Fruit fly (Drosophila melanogaster) whole organism, embryonic: ENCODE results near the gene CG42728.
A peak's percentile ranks its signal among the peaks of the same experiment; 100 is the strongest.

Source experiments
- CG10321 ChIP-seq: fragments of 200-800 bp; sonication (Bioruptor generic); IDR thresholded peaks from 2 replicates; pipeline ENCODE4 v1.3.6; 2022; ENCODE audit warnings: missing biosample characterization, missing genetic modification characterization
- CG10462 ChIP-seq: fragments of 200-800 bp; sonication (Bioruptor generic); optimal IDR thresholded peaks from 2 replicates; lab custom pipeline; 2016; ENCODE audit warnings: missing biosample characterization, missing genetic modification characterization
- CG11504 ChIP-seq: fragments of 200-800 bp; sonication (Bioruptor generic); optimal IDR thresholded peaks from 3 replicates; lab custom pipeline; 2019; ENCODE audit warnings: missing biosample characterization, mild to moderate bottlenecking, missing genetic modification characterization, moderate library complexity
- CG11560 ChIP-seq: fragments of 200-800 bp; sonication (Bioruptor generic); IDR thresholded peaks from 3 replicates; pipeline ENCODE4 v1.3.6; 2022; ENCODE audit warnings: missing biosample characterization, missing genetic modification characterization
- CG12155 ChIP-seq: fragments of 200-800 bp; sonication (Bioruptor generic); optimal IDR thresholded peaks from 3 replicates; lab custom pipeline; 2016; ENCODE audit warnings: missing biosample characterization, missing genetic modification characterization
- CG14014 ChIP-seq: fragments of 200-800 bp; sonication (Bioruptor generic); IDR thresholded peaks from 2 replicates; pipeline ENCODE4 v1.3.6; 2022; ENCODE audit warnings: missing biosample characterization, missing genetic modification characterization
- CG15601 ChIP-seq: fragments of 200-800 bp; sonication (Bioruptor generic); optimal IDR thresholded peaks from 3 replicates; lab custom pipeline; 2019; ENCODE audit warnings: missing biosample characterization, mild to moderate bottlenecking, missing genetic modification characterization, moderate library complexity
- CG16813 ChIP-seq: fragments of 200-800 bp; sonication (Bioruptor generic); IDR thresholded peaks from 3 replicates; pipeline ENCODE4 v1.3.6; 2022; ENCODE audit warnings: missing biosample characterization, missing genetic modification characterization; ENCODE audit not compliant: partially characterized antibody
- CG17802 ChIP-seq: fragments of 200-800 bp; sonication (Bioruptor generic); optimal IDR thresholded peaks from 2 replicates; lab custom pipeline; 2018; ENCODE audit warnings: missing biosample characterization, mild to moderate bottlenecking, missing genetic modification characterization, moderate library complexity
- CG1792 ChIP-seq: fragments of 200-800 bp; sonication (Bioruptor generic); optimal IDR thresholded peaks from 2 replicates; lab custom pipeline; 2016; ENCODE audit warnings: missing biosample characterization, missing genetic modification characterization
- CG2202 ChIP-seq: fragments of 200-800 bp; sonication (Bioruptor generic); optimal IDR thresholded peaks from 2 replicates; lab custom pipeline; 2018; ENCODE audit warnings: missing biosample characterization, mild to moderate bottlenecking, missing genetic modification characterization
- CG30403 ChIP-seq: fragments of 200-800 bp; sonication (Bioruptor generic); optimal IDR thresholded peaks from 3 replicates; lab custom pipeline; 2016; ENCODE audit warnings: missing biosample characterization, missing genetic modification characterization
- CG3281 ChIP-seq: fragments of 200-800 bp; sonication (Bioruptor generic); optimal IDR thresholded peaks from 3 replicates; lab custom pipeline; 2017; ENCODE audit warnings: missing biosample characterization, mild to moderate bottlenecking, missing genetic modification characterization
- CG3407 ChIP-seq: fragments of 200-800 bp; sonication (Bioruptor generic); optimal IDR thresholded peaks from 2 replicates; lab custom pipeline; 2018; ENCODE audit warnings: missing biosample characterization, mild to moderate bottlenecking, missing genetic modification characterization
- CG3726 ChIP-seq: fragments of 200-800 bp; sonication (Bioruptor generic); IDR thresholded peaks from 3 replicates; pipeline ENCODE4, ENCODE4 v1.3.6; 2022; ENCODE audit warnings: missing biosample characterization, missing genetic modification characterization
- CG4360 ChIP-seq: fragments of 200-800 bp; sonication (Bioruptor generic); IDR thresholded peaks from 2 replicates; pipeline ENCODE4 v1.3.6; 2022; ENCODE audit warnings: missing biosample characterization, missing genetic modification characterization
- CG6654 ChIP-seq: fragments of 200-800 bp; sonication (Bioruptor generic); optimal IDR thresholded peaks from 2 replicates; lab custom pipeline; 2017; ENCODE audit warnings: missing biosample characterization, mild to moderate bottlenecking, missing genetic modification characterization
- CG8359 ChIP-seq: fragments of 200-800 bp; sonication (Bioruptor generic); optimal IDR thresholded peaks from 2 replicates; lab custom pipeline; 2017; ENCODE audit warnings: missing biosample characterization, mild to moderate bottlenecking, missing genetic modification characterization, borderline replicate concordance
- CG9817 ChIP-seq: fragments of 200-800 bp; sonication (Bioruptor generic); optimal IDR thresholded peaks from 2 replicates; lab custom pipeline; 2018; ENCODE audit warnings: missing biosample characterization, mild to moderate bottlenecking, missing genetic modification characterization, moderate library complexity
- CrebB ChIP-seq: fragments of 200-800 bp; sonication (Bioruptor generic); optimal IDR thresholded peaks from 3 replicates; lab custom pipeline; 2018; ENCODE audit warnings: missing biosample characterization, mild to moderate bottlenecking, missing genetic modification characterization
- Dek ChIP-seq: fragments of 200-800 bp; sonication (Bioruptor generic); optimal IDR thresholded peaks from 3 replicates; lab custom pipeline; 2019; ENCODE audit warnings: missing biosample characterization, mild to moderate bottlenecking, missing genetic modification characterization, moderate library complexity
- Elba2 ChIP-seq: fragments of 200-800 bp; sonication (Bioruptor generic); optimal IDR thresholded peaks from 3 replicates; lab custom pipeline; 2016; ENCODE audit warnings: missing biosample characterization, missing genetic modification characterization
- HmgZ ChIP-seq: fragments of 200-800 bp; sonication (Bioruptor generic); optimal IDR thresholded peaks from 2 replicates; lab custom pipeline; 2018; ENCODE audit warnings: missing biosample characterization, mild to moderate bottlenecking, missing genetic modification characterization
- Jarid2 ChIP-seq: fragments of 200-800 bp; sonication (Bioruptor generic); optimal IDR thresholded peaks from 3 replicates; lab custom pipeline; 2017; ENCODE audit warnings: mild to moderate bottlenecking, missing biosample characterization, missing genetic modification reagents, missing genetic modification characterization
- MTF-1 ChIP-seq: fragments of 200-800 bp; sonication (Bioruptor generic); optimal IDR thresholded peaks from 2 replicates; lab custom pipeline; 2018; ENCODE audit warnings: missing biosample characterization, mild to moderate bottlenecking, missing genetic modification characterization, borderline replicate concordance
- Pdp1 ChIP-seq, 2 experiments: fragments of 200-800 bp; sonication (Bioruptor generic); optimal IDR thresholded peaks; 3 replicates each; lab custom pipeline; 2016; ENCODE audit warnings: missing biosample characterization in 2 of 2, missing genetic modification characterization in 2 of 2, mild to moderate bottlenecking in 1 of 2, moderate library complexity in 1 of 2
- Scr ChIP-seq: fragments of 200-800 bp; sonication (Bioruptor generic); IDR thresholded peaks from 2 replicates; pipeline ENCODE4 v1.3.6; 2022; ENCODE audit warnings: missing biosample characterization, missing genetic modification characterization; ENCODE audit not compliant: partially characterized antibody
- Side ChIP-seq: fragments of 200-800 bp; sonication (Bioruptor generic); optimal IDR thresholded peaks from 2 replicates; lab custom pipeline; 2016; ENCODE audit warnings: missing biosample characterization, missing genetic modification characterization
- Sox102F ChIP-seq: fragments of 200-800 bp; sonication (Bioruptor generic); optimal IDR thresholded peaks from 2 replicates; lab custom pipeline; 2018; ENCODE audit warnings: missing biosample characterization, mild to moderate bottlenecking, missing genetic modification characterization, moderate library complexity
- Spps ChIP-seq: fragments of 200-800 bp; sonication (Bioruptor generic); optimal IDR thresholded peaks from 2 replicates; lab custom pipeline; 2018; ENCODE audit warnings: missing biosample characterization, mild to moderate bottlenecking, missing genetic modification characterization
- ac ChIP-seq: fragments of 200-800 bp; sonication (Bioruptor generic); optimal IDR thresholded peaks from 3 replicates; lab custom pipeline; 2017; ENCODE audit warnings: missing biosample characterization, mild to moderate bottlenecking, missing genetic modification characterization
- cas ChIP-seq: fragments of 200-800 bp; sonication (Bioruptor generic); IDR thresholded peaks from 2 replicates; pipeline ENCODE4 v1.3.6; 2022; ENCODE audit warnings: missing biosample characterization, missing genetic modification characterization
- chn ChIP-seq: fragments of 200-800 bp; sonication (Bioruptor generic); optimal IDR thresholded peaks from 2 replicates; lab custom pipeline; 2016; ENCODE audit warnings: missing biosample characterization, missing genetic modification characterization
- crc ChIP-seq: fragments of 200-800 bp; sonication (Bioruptor generic); optimal IDR thresholded peaks from 2 replicates; lab custom pipeline; 2016; ENCODE audit warnings: missing biosample characterization, missing genetic modification characterization
- dan ChIP-seq: fragments of 200-800 bp; sonication (Bioruptor generic); IDR thresholded peaks from 2 replicates; pipeline ENCODE4 v1.3.6; 2022; ENCODE audit warnings: missing biosample characterization, missing genetic modification characterization
- dmrt99B ChIP-seq: fragments of 200-800 bp; sonication (Bioruptor generic); optimal IDR thresholded peaks from 2 replicates; lab custom pipeline; 2018; ENCODE audit warnings: missing biosample characterization, mild to moderate bottlenecking, missing genetic modification characterization, moderate library complexity
- en ChIP-seq: fragments of 200-800 bp; sonication (Bioruptor generic); optimal IDR thresholded peaks from 2 replicates; lab custom pipeline; 2016; ENCODE audit warnings: missing biosample characterization, missing genetic modification characterization
- grau ChIP-seq: fragments of 200-800 bp; optimal IDR thresholded peaks from 3 replicates; lab custom pipeline; 2019; ENCODE audit warnings: missing biosample characterization, mild to moderate bottlenecking, missing genetic modification characterization, moderate library complexity
- hb ChIP-seq: fragments of 200-800 bp; sonication (Bioruptor generic); IDR thresholded peaks from 3 replicates; pipeline ENCODE4 v1.3.6; 2022; ENCODE audit warnings: missing biosample characterization, missing genetic modification characterization; ENCODE audit not compliant: partially characterized antibody
- jigr1 ChIP-seq: fragments of 200-800 bp; sonication (Bioruptor generic); IDR thresholded peaks from 3 replicates; pipeline ENCODE4 v1.3.6; 2022; ENCODE audit warnings: missing biosample characterization, missing genetic modification characterization
- lilli ChIP-seq: fragments of 200-800 bp; sonication (Bioruptor generic); optimal IDR thresholded peaks from 3 replicates; lab custom pipeline; 2016; ENCODE audit warnings: missing biosample characterization, missing genetic modification characterization
- pb ChIP-seq: fragments of 200-800 bp; sonication (Bioruptor generic); optimal IDR thresholded peaks from 3 replicates; lab custom pipeline; 2016; ENCODE audit warnings: missing biosample characterization, missing genetic modification characterization
- pita ChIP-seq: fragments of 200-800 bp; sonication (Bioruptor generic); optimal IDR thresholded peaks from 2 replicates; lab custom pipeline; 2017; ENCODE audit warnings: missing biosample characterization, mild to moderate bottlenecking, missing genetic modification characterization
- slbo ChIP-seq: fragments of 200-800 bp; sonication (Bioruptor generic); IDR thresholded peaks from 2 replicates; pipeline ENCODE4 v1.3.6; 2022; ENCODE audit warnings: missing biosample characterization, missing genetic modification characterization
- slp2 ChIP-seq: fragments of 200-800 bp; sonication (Bioruptor generic); optimal IDR thresholded peaks from 2 replicates; lab custom pipeline; 2016; ENCODE audit warnings: missing biosample characterization, missing genetic modification characterization
- sug ChIP-seq: fragments of 200-800 bp; optimal IDR thresholded peaks from 2 replicates; lab custom pipeline; 2019; ENCODE audit warnings: missing biosample characterization, mild to moderate bottlenecking, missing genetic modification characterization, moderate library complexity
- unc-4 ChIP-seq: fragments of 200-800 bp; sonication (Bioruptor generic); IDR thresholded peaks from 2 replicates; pipeline ENCODE4 v1.3.6; 2022; ENCODE audit warnings: missing biosample characterization, missing genetic modification characterization; ENCODE audit not compliant: partially characterized antibody
- yki ChIP-seq: fragments of >200 bp; optimal IDR thresholded peaks from 3 replicates; lab custom pipeline; 2018
- zfh1 ChIP-seq: fragments of 200-800 bp; sonication (Bioruptor generic); IDR thresholded peaks from 3 replicates; pipeline ENCODE4 v1.3.6; 2022; ENCODE audit warnings: missing biosample characterization, missing genetic modification characterization

CG42728 gene

DNA sequence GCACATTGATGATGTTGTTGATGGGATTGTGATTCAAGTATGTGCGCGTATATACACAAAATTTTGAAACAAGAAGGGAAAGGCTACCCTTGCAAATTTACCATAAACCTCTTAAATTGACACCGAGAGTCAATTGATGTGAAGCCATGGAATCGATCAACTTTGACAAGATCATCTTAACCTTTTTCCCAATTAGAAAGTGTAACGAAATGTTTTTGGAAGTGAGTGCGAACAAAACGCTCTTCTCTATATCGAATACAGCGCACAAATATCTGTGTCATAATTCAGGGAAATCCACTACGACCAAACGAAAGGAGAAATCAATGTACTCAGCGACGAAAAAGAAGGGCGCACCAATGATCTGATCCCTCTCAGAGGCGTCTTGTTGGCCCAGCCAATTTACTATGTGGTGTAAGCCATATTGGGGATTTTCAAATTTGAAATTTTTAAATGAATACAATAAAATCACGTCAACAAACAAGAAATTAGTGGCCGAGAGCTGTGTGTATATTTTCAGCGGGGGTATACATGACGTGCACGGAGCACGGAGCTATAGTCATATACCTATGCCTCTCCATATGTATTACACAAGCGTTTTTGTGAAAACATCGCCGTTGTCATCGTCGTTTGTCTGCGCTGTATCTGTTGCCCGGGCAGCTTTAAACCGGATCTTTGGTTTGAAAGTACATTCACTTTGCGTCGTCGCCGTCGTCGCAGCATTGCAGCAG is 5.6 kb upstream of the CG42728 start (continued):
- TF ChIP-seq CG9817 (tag; lab: Kevin White, UChicago) (peak; percentile 28), HmgZ (peak; percentile 5), en (GFP tag; lab: Kevin White, UChicago) (no peak), CG6654 (no peak), Scr (GFP tag; lab: Robert Waterston, UW) (no peak), CG30403 (GFP tag; lab: Kevin White, UChicago) (peak; percentile 45), Spps (peak; percentile 34), yki (no peak), CG11560 (tag; lab: Robert Waterston, UW) (no peak), grau (tag; lab: Kevin White, UChicago) (peak; percentile 36), ac (GFP tag; lab: Kevin White, UChicago) (no peak), Dek (no peak), CG11504 (peak; percentile 59), slbo (0 out of 2 replicates have a peak, but pooled peaks have one; percentile 5), CG8359 (GFP tag; lab: Kevin White, UChicago) (no peak), Pdp1 (GFP tag; optimal IDR thresholded peaks at IDR 0.05; lab: Kevin White, UChicago) (peak; percentile 41 to 79), Sox102F (GFP tag; lab: Kevin White, UChicago) (peak; percentile 58), Elba2 (GFP tag; lab: Kevin White, UChicago) (no peak), CG2202 (no peak), crc (no peak), jigr1 (GFP tag; lab: Robert Waterston, UW) (no peak), CG15601 (tag; lab: Kevin White, UChicago) (peak; percentile 25), CG10321 (GFP tag; lab: Robert Waterston, UW) (no peak), dmrt99B (tag; lab: Kevin White, UChicago) (peak; percentile 81), Side (GFP tag; lab: Kevin White, UChicago) (peak; percentile 47), CrebB (tag; lab: Kevin White, UChicago) (no peak), sug (tag; lab: Kevin White, UChicago) (no peak), pb (GFP tag; lab: Kevin White, UChicago) (peak; percentile 74), CG1792 (peak; percentile 29), dan (GFP tag; lab: Robert Waterston, UW) (no peak), slp2 (GFP tag; lab: Kevin White, UChicago) (no peak), CG3726 (0 out of 3 replicates have a peak, but pooled peaks have one; percentile 58), CG17802 (tag; lab: Kevin White, UChicago) (peak; percentile 46), unc-4 (GFP tag; lab: Robert Waterston, UW) (no peak), CG3407 (peak; percentile 11), chn (GFP tag; lab: Kevin White, UChicago) (no peak), zfh1 (GFP tag; lab: Robert Waterston, UW) (peak; percentile 20; the same call in 1 of the 3 replicates), CG16813 (no peak), CG14014 (GFP tag; lab: Robert Waterston, UW) (no peak), cas (GFP tag; lab: Robert Waterston, UW) (0 out of 2 replicates have a peak, but pooled peaks have one; percentile 5), CG4360 (GFP tag; lab: Robert Waterston, UW) (0 out of 2 replicates have a peak, but pooled peaks have one; percentile 26), lilli (GFP tag; lab: Kevin White, UChicago) (peak; percentile 29), CG3281 (peak; percentile 26), CG10462 (GFP tag; lab: Kevin White, UChicago) (no peak), hb (no peak), CG12155 (GFP tag; lab: Kevin White, UChicago) (peak; percentile 1), MTF-1 (GFP tag; lab: Kevin White, UChicago) (no peak), Jarid2 (GFP tag; lab: Kevin White, UChicago) (no peak), pita (GFP tag; lab: Kevin White, UChicago) (no peak)
